Fruit fly (Drosophila melanogaster) whole organism, embryonic: ENCODE data around the gene Rai1.

Experiments
- ATbp ChIP-seq: fragments of 200-800 bp; sonication (Bioruptor generic); optimal IDR thresholded peaks from 2 replicates; lab custom pipeline; 2017; ENCODE audit warnings: missing biosample characterization, mild to moderate bottlenecking, missing genetic modification characterization, missing genetic modification reagents
- Atf6 ChIP-seq: fragments of 200-800 bp; sonication (Bioruptor generic); IDR thresholded peaks from 2 replicates; pipeline ENCODE4 v1.3.6; 2022; ENCODE audit warnings: missing biosample characterization, missing genetic modification characterization
- Bdp1 ChIP-seq: fragments of 200-800 bp; sonication (Bioruptor generic); optimal IDR thresholded peaks from 3 replicates; lab custom pipeline; 2016; ENCODE audit warnings: missing biosample characterization, missing genetic modification characterization
- C15 ChIP-seq: fragments of 200-800 bp; sonication (Bioruptor generic); IDR thresholded peaks from 3 replicates; pipeline ENCODE4 v1.3.6; 2022; ENCODE audit warnings: missing biosample characterization, missing genetic modification characterization
- CG11093 ChIP-seq: fragments of 200-800 bp; sonication (Bioruptor generic); IDR thresholded peaks from 3 replicates; pipeline ENCODE4 v1.3.6; 2022; ENCODE audit warnings: missing biosample characterization, missing genetic modification characterization
- CG11398 ChIP-seq: fragments of 200-800 bp; sonication (Bioruptor generic); optimal IDR thresholded peaks from 2 replicates; lab custom pipeline; 2016; ENCODE audit warnings: missing biosample characterization, missing genetic modification characterization
- CG11456 ChIP-seq: fragments of 200-800 bp; sonication (Bioruptor generic); IDR thresholded peaks from 3 replicates; pipeline ENCODE4 v1.3.6; 2022; ENCODE audit warnings: missing biosample characterization, missing genetic modification characterization
- CG11504 ChIP-seq: fragments of 200-800 bp; sonication (Bioruptor generic); optimal IDR thresholded peaks from 3 replicates; lab custom pipeline; 2019; ENCODE audit warnings: missing biosample characterization, mild to moderate bottlenecking, missing genetic modification characterization, moderate library complexity
- CG13424 ChIP-seq: fragments of 200-800 bp; sonication (Bioruptor generic); optimal IDR thresholded peaks from 2 replicates; lab custom pipeline; 2019; ENCODE audit warnings: missing biosample characterization, mild to moderate bottlenecking, missing genetic modification characterization, moderate library complexity
- CG1647 ChIP-seq: fragments of 200-800 bp; sonication (Bioruptor generic); optimal IDR thresholded peaks from 3 replicates; lab custom pipeline; 2016; ENCODE audit warnings: missing biosample characterization, missing genetic modification characterization
- CG17385 ChIP-seq: fragments of 200-800 bp; sonication (Bioruptor generic); optimal IDR thresholded peaks from 3 replicates; lab custom pipeline; 2018; ENCODE audit warnings: missing biosample characterization, mild to moderate bottlenecking, missing genetic modification characterization
- CG1792 ChIP-seq: fragments of 200-800 bp; sonication (Bioruptor generic); optimal IDR thresholded peaks from 2 replicates; lab custom pipeline; 2016; ENCODE audit warnings: missing biosample characterization, missing genetic modification characterization
- CG18619 ChIP-seq: fragments of 200-800 bp; sonication (Bioruptor generic); optimal IDR thresholded peaks from 3 replicates; lab custom pipeline; 2017; ENCODE audit warnings: missing biosample characterization, mild to moderate bottlenecking, missing genetic modification characterization
- CG31224 ChIP-seq: fragments of 200-800 bp; sonication (Bioruptor generic); IDR thresholded peaks from 2 replicates; pipeline ENCODE4 v1.3.6; 2022; ENCODE audit warnings: missing biosample characterization, missing genetic modification characterization
- CG4617 ChIP-seq: fragments of 200-800 bp; sonication (Bioruptor generic); optimal IDR thresholded peaks from 3 replicates; lab custom pipeline; 2016; ENCODE audit warnings: missing biosample characterization, missing genetic modification characterization, borderline replicate concordance
- CG6813 ChIP-seq: fragments of 200-800 bp; sonication (Bioruptor generic); optimal IDR thresholded peaks from 2 replicates; lab custom pipeline; 2017; ENCODE audit warnings: missing biosample characterization, missing genetic modification characterization, mild to moderate bottlenecking, moderate library complexity, missing genetic modification reagents
- CG7271 ChIP-seq: fragments of 200-800 bp; sonication (Bioruptor generic); optimal IDR thresholded peaks from 2 replicates; lab custom pipeline; 2018; ENCODE audit warnings: missing biosample characterization, mild to moderate bottlenecking, missing genetic modification characterization, moderate library complexity
- CG7357 ChIP-seq: fragments of 200-800 bp; sonication (Bioruptor generic); IDR thresholded peaks from 3 replicates; pipeline ENCODE4 v1.3.6; 2022; ENCODE audit warnings: missing biosample characterization, missing genetic modification characterization
- CG7556 ChIP-seq: fragments of 200-800 bp; sonication (Bioruptor generic); optimal IDR thresholded peaks from 2 replicates; lab custom pipeline; 2017; ENCODE audit warnings: missing biosample characterization, mild to moderate bottlenecking, missing genetic modification characterization
- CG7839 ChIP-seq: fragments of 200-800 bp; sonication (Bioruptor generic); optimal IDR thresholded peaks from 3 replicates; lab custom pipeline; 2018; ENCODE audit warnings: missing biosample characterization, mild to moderate bottlenecking, missing genetic modification characterization, moderate library complexity
- CG7987 ChIP-seq: fragments of 200-800 bp; sonication (Bioruptor generic); optimal IDR thresholded peaks from 2 replicates; lab custom pipeline; 2018; ENCODE audit warnings: missing biosample characterization, mild to moderate bottlenecking, missing genetic modification characterization, moderate library complexity
- CG8478 ChIP-seq: fragments of >200 bp; optimal IDR thresholded peaks from 2 replicates; lab custom pipeline; 2018
- Hr78 ChIP-seq, 2 experiments: fragments of 200-800 bp in 1 of 2; fragments of >200 bp in 1 of 2; sonication (Bioruptor generic) in 1 of 2; optimal IDR thresholded peaks; 2 replicates each; lab custom pipeline; 2017 to 2019; ENCODE audit warnings: missing biosample characterization in 2 of 2, missing genetic modification characterization in 2 of 2, mild to moderate bottlenecking in 1 of 2, moderate library complexity in 1 of 2
- Opbp ChIP-seq: fragments of 200-800 bp; sonication (Bioruptor generic); IDR thresholded peaks from 3 replicates; pipeline ENCODE4 v1.3.6; 2022; ENCODE audit warnings: missing biosample characterization, missing genetic modification characterization; ENCODE audit not compliant: partially characterized antibody
- PHDP ChIP-seq: fragments of 200-800 bp; sonication (Bioruptor generic); optimal IDR thresholded peaks from 3 replicates; lab custom pipeline; 2018; ENCODE audit warnings: missing biosample characterization, mild to moderate bottlenecking, missing genetic modification characterization, moderate library complexity
- Trl ChIP-seq, 3 experiments: fragments of >200 bp in 2 of 3; fragments of 200-800 bp in 1 of 3; sonication (Bioruptor generic) in 1 of 3; optimal IDR thresholded peaks; 2 replicates in 1 of 3; 3 replicates in 2 of 3; lab custom pipeline; 2016 to 2017; ENCODE audit warnings: missing biosample characterization in 1 of 3, missing genetic modification characterization in 1 of 3
- ara ChIP-seq: fragments of 200-800 bp; sonication (Bioruptor generic); IDR thresholded peaks from 2 replicates; pipeline ENCODE4 v1.3.6; 2022; ENCODE audit warnings: missing biosample characterization, missing genetic modification characterization
- bsh ChIP-seq, 2 experiments: fragments of 200-800 bp; sonication (Bioruptor generic); optimal IDR thresholded peaks; 2 replicates each; lab custom pipeline; 2017 to 2018; ENCODE audit warnings: mild to moderate bottlenecking in 2 of 2, missing biosample characterization in 2 of 2, missing genetic modification characterization in 2 of 2, moderate library complexity in 1 of 2
- cg ChIP-seq: fragments of 200-800 bp; sonication (Bioruptor generic); optimal IDR thresholded peaks from 3 replicates; lab custom pipeline; 2019; ENCODE audit warnings: missing biosample characterization, mild to moderate bottlenecking, missing genetic modification characterization, moderate library complexity
- dysf ChIP-seq: fragments of 200-800 bp; sonication (Bioruptor generic); IDR thresholded peaks from 3 replicates; pipeline ENCODE4 v1.3.6; 2022; ENCODE audit warnings: missing biosample characterization, missing genetic modification characterization
- lmd ChIP-seq: fragments of 200-800 bp; sonication (Bioruptor generic); IDR thresholded peaks from 2 replicates; pipeline ENCODE4 v1.3.6; 2022; ENCODE audit warnings: missing biosample characterization, missing genetic modification characterization
- lov ChIP-seq, 2 experiments: fragments of 200-800 bp in 1 of 2; fragments of >200 bp in 1 of 2; sonication (Bioruptor generic) in 1 of 2; IDR thresholded peaks in 1 of 2; optimal IDR thresholded peaks in 1 of 2; 2 replicates in 1 of 2; 3 replicates in 1 of 2; pipeline versions ENCODE4 v1.3.6 to Lab custom; 2017 to 2022; ENCODE audit warnings: missing biosample characterization in 1 of 2, missing genetic modification characterization in 1 of 2
- org-1 ChIP-seq: fragments of 200-800 bp; sonication (Bioruptor generic); optimal IDR thresholded peaks from 2 replicates; lab custom pipeline; 2017; ENCODE audit warnings: missing biosample characterization, missing genetic modification characterization
- pan ChIP-seq, 4 experiments: fragments of >200 bp in 3 of 4; fragments of 200-800 bp in 1 of 4; sonication (Bioruptor generic) in 1 of 4; optimal IDR thresholded peaks in 3 of 4; IDR thresholded peaks in 1 of 4; 2 replicates each; pipeline versions ENCODE4 v1.3.6 to Lab custom; 2017 to 2022; ENCODE audit warnings: missing biosample characterization in 2 of 4, missing genetic modification characterization in 2 of 4, mixed read lengths in 1 of 4
- pum ChIP-seq: fragments of 200-800 bp; sonication (Bioruptor generic); optimal IDR thresholded peaks from 2 replicates; lab custom pipeline; 2016; ENCODE audit warnings: missing biosample characterization, missing genetic modification characterization
- so ChIP-seq: fragments of 200-800 bp; sonication (Bioruptor generic); IDR thresholded peaks from 3 replicates; pipeline ENCODE4 v1.3.6; 2022; ENCODE audit warnings: missing biosample characterization, missing genetic modification characterization
- stwl ChIP-seq: fragments of 200-800 bp; sonication (Bioruptor generic); optimal IDR thresholded peaks from 3 replicates; lab custom pipeline; 2018; ENCODE audit warnings: missing biosample characterization, mild to moderate bottlenecking, missing genetic modification characterization, moderate library complexity
- trem ChIP-seq: fragments of 200-800 bp; optimal IDR thresholded peaks from 3 replicates; lab custom pipeline; 2019; ENCODE audit warnings: missing biosample characterization, mild to moderate bottlenecking, missing genetic modification characterization, moderate library complexity
- yki ChIP-seq: fragments of >200 bp; optimal IDR thresholded peaks from 3 replicates; lab custom pipeline; 2018

Gene Rai1

dm6 chrX:16782175-16782916, 20.8 kb downstream of the Rai1 start (continued):
- peak; percentile 36; the same call in 1 of the 3 replicates for TF ChIP-seq CG7357 (GFP tag; lab: Robert Waterston, UW)
- peak; percentile 9 for TF ChIP-seq CG6813 (GFP tag; lab: Kevin White, UChicago)
- peak; percentile 36 for TF ChIP-seq CG11398
- peak; percentile 75 for TF ChIP-seq dysf (GFP tag; lab: Robert Waterston, UW)
- TF ChIP-seq CG31224 (GFP tag; lab: Robert Waterston, UW): peak; percentile 27; the same call in 1 of the 2 replicates
- TF ChIP-seq CG11093: peak; percentile 43; the same call in 1 of the 3 replicates
- no peak for TF ChIP-seq CG1792 (GFP tag; lab: Kevin White, UChicago)
- no peak for TF ChIP-seq Opbp (GFP tag; lab: Robert Waterston, UW)
- peak; percentile 23 for TF ChIP-seq pum (GFP tag; lab: Kevin White, UChicago)
- no peak for TF ChIP-seq CG4617 (GFP tag; lab: Kevin White, UChicago)
- TF ChIP-seq cg (GFP tag; lab: Kevin White, UChicago): no peak
- TF ChIP-seq PHDP (tag; lab: Kevin White, UChicago): peak; percentile 52
- TF ChIP-seq lov (optimal IDR thresholded peaks at IDR 0.05; lab: Kevin White, UChicago): no peak
- 0 out of 3 replicates have a peak, but pooled peaks have one; percentile 42 for TF ChIP-seq lov (GFP tag; IDR thresholded peaks at IDR 0.05; lab: Robert Waterston, UW)
- TF ChIP-seq yki (lab: Kevin White, UChicago): no peak
- no peak for TF ChIP-seq CG7987 (GFP tag; lab: Kevin White, UChicago)
- TF ChIP-seq bsh (GFP tag; optimal IDR thresholded peaks at IDR 0.05; lab: Kevin White, UChicago): peak in 1 of 2 experiments; percentile 62
- TF ChIP-seq CG11504 (tag; lab: Kevin White, UChicago): peak; percentile 60
- peak; percentile 10 for TF ChIP-seq Bdp1 (GFP tag; lab: Kevin White, UChicago)
- peak; percentile 59; the same call in 1 of the 3 replicates for TF ChIP-seq CG11456 (GFP tag; lab: Robert Waterston, UW)
- no peak for TF ChIP-seq stwl
- peak; percentile 21 for TF ChIP-seq CG18619 (GFP tag; lab: Kevin White, UChicago)
- TF ChIP-seq CG7556 (GFP tag; lab: Kevin White, UChicago): peak; percentile 41
- no peak for TF ChIP-seq CG8478 (lab: Kevin White, UChicago)
- peak; percentile 32 for TF ChIP-seq CG17385 (GFP tag; lab: Kevin White, UChicago)
- peak; percentile 49 for TF ChIP-seq ATbp
- TF ChIP-seq Atf6: peak; percentile 42; the same call in 1 of the 2 replicates
- peak; percentile 11 for TF ChIP-seq org-1 (GFP tag; lab: Kevin White, UChicago)
- peak; percentile 57 for TF ChIP-seq lmd (GFP tag; lab: Robert Waterston, UW)
- TF ChIP-seq Trl (optimal IDR thresholded peaks at IDR 0.05; lab: Kevin White, UChicago): peak in 1 of 2 experiments; percentile 31
- peak; percentile 50 for TF ChIP-seq Trl (GFP tag; optimal IDR thresholded peaks at IDR 0.05; lab: Kevin White, UChicago)
- TF ChIP-seq CG7839 (tag; lab: Kevin White, UChicago): peak; percentile 60
- no peak for TF ChIP-seq trem
- TF ChIP-seq Hr78 (GFP tag; optimal IDR thresholded peaks at IDR 0.05; lab: Kevin White, UChicago): no peak
- no peak for TF ChIP-seq pan (optimal IDR thresholded peaks at IDR 0.05; lab: Kevin White, UChicago)
- TF ChIP-seq pan (GFP tag; optimal IDR thresholded peaks at IDR 0.05 in 1 of 2, IDR thresholded peaks at IDR 0.05 in 1 of 2): peak in 1 of 2 experiments; percentile 72
- peak; percentile 55; the same call in 1 of the 3 replicates for TF ChIP-seq so (GFP tag; lab: Robert Waterston, UW)
- TF ChIP-seq ara (GFP tag; lab: Robert Waterston, UW): peak; percentile 38; the same call in 1 of the 2 replicates
- TF ChIP-seq C15 (GFP tag; lab: Robert Waterston, UW): 0 out of 3 replicates have a peak, but pooled peaks have one; percentile 33
- no peak for TF ChIP-seq CG7271 (tag; lab: Kevin White, UChicago)
- no peak for TF ChIP-seq CG1647
- peak; percentile 42 for TF ChIP-seq CG13424 (tag; lab: Kevin White, UChicago)
